Fruit fly (Drosophila melanogaster): ENCODE results near the gene CG11695.

The CG11695 gene

dm6 chrX:11561450-11562040 lies 15.1 kb upstream of the CG11695 start, which contains the start of gene PGRP-SA:
Gene PGRP-SA (plus strand): TSS chrX:11561643.
- TF ChIP-seq CG4496 (GFP tag; IDR thresholded peaks at IDR 0.05) (0 out of 3 replicates have a peak, but pooled peaks have one; percentile 12), CG13204 (GFP tag; optimal IDR thresholded peaks at IDR 0.05) (no peak), CG34367 (tag; optimal IDR thresholded peaks at IDR 0.05) (no peak)

- TF ChIP-seq gl (tag; optimal IDR thresholded peaks at IDR 0.05) (peak; percentile 16), CG12605 (GFP tag; IDR thresholded peaks at IDR 0.05) (peak; percentile 52), CG17806 (tag; optimal IDR thresholded peaks at IDR 0.05) (no peak), CG4496 (GFP tag; IDR thresholded peaks at IDR 0.05) (peak; percentile 35; the same call in 1 of the 3 replicates), CG13204 (GFP tag; optimal IDR thresholded peaks at IDR 0.05) (no peak), CG15710 (tag; optimal IDR thresholded peaks at IDR 0.05) (peak; percentile 34), EcR (GFP tag; optimal IDR thresholded peaks at IDR 0.05) (peak; percentile 13), Snoo (tag; optimal IDR thresholded peaks at IDR 0.05) (peak; percentile 30), CG8159 (tag; optimal IDR thresholded peaks at IDR 0.05) (peak; percentile 29), D1 (tag; optimal IDR thresholded peaks at IDR 0.05) (no peak), CG8301 (tag; optimal IDR thresholded peaks at IDR 0.05) (peak; percentile 28)
These were observed 6.6 kb upstream of the CG11695 start, which contains the start of the genes Polr2A and CG11699 for dm6 chrX:11569956-11570695. Gene Polr2A (minus strand): TSS chrX:11570326. Gene CG11699 (plus strand): TSS chrX:11570621.

dm6 chrX:11572270-11572914 lies 4.3 kb upstream of the CG11695 start, which contains the start of the genes Kmn1 and Reepl1:
Gene Kmn1 (minus strand): TSS chrX:11572442.
Gene Reepl1 (plus strand): TSS chrX:11572707.
- no peak for TF ChIP-seq CG13204 (GFP tag; optimal IDR thresholded peaks at IDR 0.05)
- no peak for TF ChIP-seq D1 (tag; optimal IDR thresholded peaks at IDR 0.05)
- no peak for TF ChIP-seq CG12605 (GFP tag; IDR thresholded peaks at IDR 0.05)
- TF ChIP-seq CG8159 (tag; optimal IDR thresholded peaks at IDR 0.05): no peak
- TF ChIP-seq CG17806 (tag; optimal IDR thresholded peaks at IDR 0.05): no peak
- no peak for TF ChIP-seq CG15710 (tag; optimal IDR thresholded peaks at IDR 0.05)
- no peak for TF ChIP-seq rn (GFP tag; IDR thresholded peaks at IDR 0.05)
- TF ChIP-seq Ets98B (GFP tag; IDR thresholded peaks at IDR 0.05): no peak
- no peak for TF ChIP-seq CG32121 (GFP tag; IDR thresholded peaks at IDR 0.05)
- TF ChIP-seq CG14655 (GFP tag; optimal IDR thresholded peaks at IDR 0.05): no peak
- no peak for TF ChIP-seq gl (tag; optimal IDR thresholded peaks at IDR 0.05)
- no peak for TF ChIP-seq CG4496 (GFP tag; IDR thresholded peaks at IDR 0.05)
- no peak for TF ChIP-seq fd96Ca (GFP tag; IDR thresholded peaks at IDR 0.05)
- no peak for TF ChIP-seq Pif1B (GFP tag; optimal IDR thresholded peaks at IDR 0.05)
- no peak for TF ChIP-seq CG9948 (tag; optimal IDR thresholded peaks at IDR 0.05)
- TF ChIP-seq Snoo (tag; optimal IDR thresholded peaks at IDR 0.05): no peak
- TF ChIP-seq EcR (GFP tag; optimal IDR thresholded peaks at IDR 0.05): no peak
- no peak for TF ChIP-seq Pif1A (GFP tag; optimal IDR thresholded peaks at IDR 0.05)
- TF ChIP-seq CG8301 (tag; optimal IDR thresholded peaks at IDR 0.05): no peak
- TF ChIP-seq CG34367 (tag; optimal IDR thresholded peaks at IDR 0.05): no peak

dm6 chrX:11573529-11573928 lies 3.2 kb upstream of the CG11695 start, which contains the start of gene CG11696:
Gene CG11696 (plus strand): TSS chrX:11573731.
- no peak for TF ChIP-seq CG8159 (tag; optimal IDR thresholded peaks at IDR 0.05)
- TF ChIP-seq rn (GFP tag; IDR thresholded peaks at IDR 0.05): no peak
- no peak for TF ChIP-seq CG10348 (GFP tag; IDR thresholded peaks at IDR 0.05)
- no peak for TF ChIP-seq CG34367 (tag; optimal IDR thresholded peaks at IDR 0.05)
- no peak for TF ChIP-seq CG8301 (tag; optimal IDR thresholded peaks at IDR 0.05)
- no peak for TF ChIP-seq Snoo (tag; optimal IDR thresholded peaks at IDR 0.05)
- no peak for TF ChIP-seq D1 (tag; optimal IDR thresholded peaks at IDR 0.05)
- TF ChIP-seq CG13204 (GFP tag; optimal IDR thresholded peaks at IDR 0.05): no peak
- no peak for TF ChIP-seq CG15710 (tag; optimal IDR thresholded peaks at IDR 0.05)
- TF ChIP-seq Pif1B (GFP tag; optimal IDR thresholded peaks at IDR 0.05): no peak
- TF ChIP-seq CG4496 (GFP tag; IDR thresholded peaks at IDR 0.05): no peak
- no peak for TF ChIP-seq CG32121 (GFP tag; IDR thresholded peaks at IDR 0.05)
- TF ChIP-seq EcR (GFP tag; optimal IDR thresholded peaks at IDR 0.05): no peak
- TF ChIP-seq fd96Ca (GFP tag; IDR thresholded peaks at IDR 0.05): no peak
- no peak for TF ChIP-seq CG17806 (tag; optimal IDR thresholded peaks at IDR 0.05)
- no peak for TF ChIP-seq Ets98B (GFP tag; IDR thresholded peaks at IDR 0.05)

- TF ChIP-seq CG4496 (GFP tag; IDR thresholded peaks at IDR 0.05): no peak
These were observed 2.2 kb downstream of the CG11695 start for dm6 chrX:11578841-11579240.

- TF ChIP-seq CG8301 (tag; optimal IDR thresholded peaks at IDR 0.05) (peak; percentile 4), CG13204 (GFP tag; optimal IDR thresholded peaks at IDR 0.05) (no peak), fd96Ca (GFP tag; IDR thresholded peaks at IDR 0.05) (0 out of 3 replicates have a peak, but pooled peaks have one; percentile 55), CG34367 (tag; optimal IDR thresholded peaks at IDR 0.05) (peak; percentile 2), CG4496 (GFP tag; IDR thresholded peaks at IDR 0.05) (0 out of 3 replicates have a peak, but pooled peaks have one; percentile 45), CG12605 (GFP tag; IDR thresholded peaks at IDR 0.05) (0 out of 2 replicates have a peak, but pooled peaks have one; percentile 21), Snoo (tag; optimal IDR thresholded peaks at IDR 0.05) (peak; percentile 31), rn (GFP tag; IDR thresholded peaks at IDR 0.05) (no peak), EcR (GFP tag; optimal IDR thresholded peaks at IDR 0.05) (no peak), CG17806 (tag; optimal IDR thresholded peaks at IDR 0.05) (peak; percentile 35), CG9948 (tag; optimal IDR thresholded peaks at IDR 0.05) (peak; percentile 27), CG15710 (tag; optimal IDR thresholded peaks at IDR 0.05) (peak; percentile 9), CG8159 (tag; optimal IDR thresholded peaks at IDR 0.05) (peak; percentile 35), CG32121 (GFP tag; IDR thresholded peaks at IDR 0.05) (peak; percentile 47; the same call in 1 of the 2 replicates), gl (tag; optimal IDR thresholded peaks at IDR 0.05) (no peak), D1 (tag; optimal IDR thresholded peaks at IDR 0.05) (no peak)
These were observed 3.6 kb downstream of the CG11695 start, which contains the start of gene nod for dm6 chrX:11580200-11580840. Gene nod (plus strand): TSS chrX:11580772.

Data from whole organism, pupa.